Fruit fly (Drosophila melanogaster) whole organism, embryonic: ENCODE measurements around the gene Gr64b.
A peak's percentile ranks its signal among the peaks of the same experiment; 100 is the strongest.

Experiments used
- Antp ChIP-seq: fragments of 200-800 bp; sonication (Bioruptor generic); optimal IDR thresholded peaks from 3 replicates; lab custom pipeline; 2016; ENCODE audit warnings: missing biosample characterization, missing genetic modification characterization
- Bgb ChIP-seq: fragments of 200-800 bp; sonication (Bioruptor generic); IDR thresholded peaks from 2 replicates; pipeline ENCODE4 v1.3.6; 2022; ENCODE audit warnings: missing biosample characterization, missing genetic modification characterization; ENCODE audit not compliant: partially characterized antibody
- CG10366 ChIP-seq: fragments of 200-800 bp; sonication (Bioruptor generic); IDR thresholded peaks from 2 replicates; pipeline ENCODE4 v1.3.6; 2022; ENCODE audit warnings: missing biosample characterization, missing genetic modification characterization
- CG13775 ChIP-seq: fragments of 200-800 bp; sonication (Bioruptor generic); optimal IDR thresholded peaks from 3 replicates; lab custom pipeline; 2017; ENCODE audit warnings: missing biosample characterization, mild to moderate bottlenecking, missing genetic modification characterization
- CG15601 ChIP-seq: fragments of 200-800 bp; sonication (Bioruptor generic); optimal IDR thresholded peaks from 3 replicates; lab custom pipeline; 2019; ENCODE audit warnings: missing biosample characterization, mild to moderate bottlenecking, missing genetic modification characterization, moderate library complexity
- CG17186 ChIP-seq: fragments of 200-800 bp; sonication (Bioruptor generic); optimal IDR thresholded peaks from 3 replicates; lab custom pipeline; 2017; ENCODE audit warnings: missing biosample characterization, missing genetic modification reagents, missing genetic modification characterization
- CG30403 ChIP-seq: fragments of 200-800 bp; sonication (Bioruptor generic); optimal IDR thresholded peaks from 3 replicates; lab custom pipeline; 2016; ENCODE audit warnings: missing biosample characterization, missing genetic modification characterization
- CG32767 ChIP-seq: fragments of 200-800 bp; sonication (Bioruptor generic); IDR thresholded peaks from 2 replicates; pipeline ENCODE4 v1.3.6; 2022; ENCODE audit warnings: missing biosample characterization, missing genetic modification characterization
- CG3407 ChIP-seq: fragments of 200-800 bp; sonication (Bioruptor generic); optimal IDR thresholded peaks from 2 replicates; lab custom pipeline; 2018; ENCODE audit warnings: missing biosample characterization, mild to moderate bottlenecking, missing genetic modification characterization
- CG4707 ChIP-seq: fragments of 200-800 bp; sonication (Bioruptor generic); optimal IDR thresholded peaks from 2 replicates; lab custom pipeline; 2018; ENCODE audit warnings: missing biosample characterization, mild to moderate bottlenecking, missing genetic modification characterization, moderate library complexity
- CG6654 ChIP-seq: fragments of 200-800 bp; sonication (Bioruptor generic); optimal IDR thresholded peaks from 2 replicates; lab custom pipeline; 2017; ENCODE audit warnings: missing biosample characterization, mild to moderate bottlenecking, missing genetic modification characterization
- CG6854 ChIP-seq: fragments of 200-800 bp; sonication (Bioruptor generic); optimal IDR thresholded peaks from 3 replicates; lab custom pipeline; 2017; ENCODE audit warnings: missing biosample characterization, mild to moderate bottlenecking, missing genetic modification characterization
- CG8281 ChIP-seq: fragments of 200-800 bp; sonication (Bioruptor generic); optimal IDR thresholded peaks from 2 replicates; lab custom pipeline; 2018; ENCODE audit warnings: missing biosample characterization, mild to moderate bottlenecking, missing genetic modification characterization, moderate library complexity
- CG8765 ChIP-seq: fragments of 200-800 bp; sonication (Bioruptor generic); IDR thresholded peaks from 2 replicates; pipeline ENCODE4 v1.3.6; 2022; ENCODE audit warnings: missing biosample characterization, missing genetic modification characterization
- CG8944 ChIP-seq: fragments of 200-800 bp; sonication (Bioruptor generic); optimal IDR thresholded peaks from 3 replicates; lab custom pipeline; 2016; ENCODE audit warnings: missing biosample characterization, missing genetic modification characterization
- CG9437 ChIP-seq: fragments of 200-800 bp; sonication (Bioruptor generic); optimal IDR thresholded peaks from 2 replicates; lab custom pipeline; 2018; ENCODE audit warnings: missing biosample characterization, mild to moderate bottlenecking, missing genetic modification characterization
- CG9932 ChIP-seq: fragments of 200-800 bp; sonication (Bioruptor generic); IDR thresholded peaks from 2 replicates; pipeline ENCODE4 v1.3.6; 2022; ENCODE audit warnings: missing biosample characterization, missing genetic modification characterization
- CTCF ChIP-seq: fragments of 200-800 bp; sonication (Bioruptor generic); optimal IDR thresholded peaks from 2 replicates; lab custom pipeline; 2017; ENCODE audit warnings: missing biosample characterization, mild to moderate bottlenecking, missing genetic modification characterization, moderate library complexity
- Camta ChIP-seq: fragments of 200-800 bp; sonication (Bioruptor generic); optimal IDR thresholded peaks from 2 replicates; lab custom pipeline; 2016; ENCODE audit warnings: missing biosample characterization, missing genetic modification characterization
- CrebB ChIP-seq: fragments of 200-800 bp; sonication (Bioruptor generic); optimal IDR thresholded peaks from 3 replicates; lab custom pipeline; 2018; ENCODE audit warnings: missing biosample characterization, mild to moderate bottlenecking, missing genetic modification characterization
- Elba2 ChIP-seq: fragments of 200-800 bp; sonication (Bioruptor generic); optimal IDR thresholded peaks from 3 replicates; lab custom pipeline; 2016; ENCODE audit warnings: missing biosample characterization, missing genetic modification characterization
- Fer2 ChIP-seq: fragments of 200-800 bp; sonication (Bioruptor generic); optimal IDR thresholded peaks from 2 replicates; lab custom pipeline; 2018; ENCODE audit warnings: missing biosample characterization, mild to moderate bottlenecking, missing genetic modification characterization, moderate library complexity
- H2.0 ChIP-seq: fragments of 200-800 bp; sonication (Bioruptor generic); IDR thresholded peaks from 2 replicates; pipeline ENCODE4 v1.3.6; 2022; ENCODE audit warnings: missing biosample characterization, missing genetic modification characterization
- MTF-1 ChIP-seq: fragments of 200-800 bp; sonication (Bioruptor generic); optimal IDR thresholded peaks from 2 replicates; lab custom pipeline; 2018; ENCODE audit warnings: missing biosample characterization, mild to moderate bottlenecking, missing genetic modification characterization, borderline replicate concordance
- Mes4 ChIP-seq: fragments of 200-800 bp; sonication (Bioruptor generic); optimal IDR thresholded peaks from 2 replicates; lab custom pipeline; 2016; ENCODE audit warnings: missing biosample characterization, missing genetic modification characterization
- Nf-YB ChIP-seq: fragments of 200-800 bp; sonication (Bioruptor generic); optimal IDR thresholded peaks from 3 replicates; lab custom pipeline; 2019; ENCODE audit warnings: missing biosample characterization, mild to moderate bottlenecking, missing genetic modification characterization, moderate library complexity
- Nf-YC ChIP-seq: fragments of 200-800 bp; optimal IDR thresholded peaks from 3 replicates; lab custom pipeline; 2019; ENCODE audit warnings: missing biosample characterization, mild to moderate bottlenecking, missing genetic modification characterization, moderate library complexity
- Scr ChIP-seq: fragments of 200-800 bp; sonication (Bioruptor generic); IDR thresholded peaks from 2 replicates; pipeline ENCODE4 v1.3.6; 2022; ENCODE audit warnings: missing biosample characterization, missing genetic modification characterization; ENCODE audit not compliant: partially characterized antibody
- Trl ChIP-seq, 3 experiments: fragments of >200 bp in 2 of 3; fragments of 200-800 bp in 1 of 3; sonication (Bioruptor generic) in 1 of 3; optimal IDR thresholded peaks; 2 replicates in 1 of 3; 3 replicates in 2 of 3; lab custom pipeline; 2016 to 2017; ENCODE audit warnings: missing biosample characterization in 1 of 3, missing genetic modification characterization in 1 of 3
- Xbp1 ChIP-seq: fragments of 200-800 bp; sonication (Bioruptor generic); optimal IDR thresholded peaks from 3 replicates; lab custom pipeline; 2016; ENCODE audit warnings: missing biosample characterization, mild to moderate bottlenecking, missing genetic modification characterization
- Xrp1 ChIP-seq: fragments of 200-800 bp; sonication (Bioruptor generic); IDR thresholded peaks from 2 replicates; pipeline ENCODE4 v1.3.6; 2022; ENCODE audit warnings: missing biosample characterization, missing genetic modification characterization
- ab ChIP-seq: fragments of 200-800 bp; sonication (Bioruptor generic); optimal IDR thresholded peaks from 2 replicates; lab custom pipeline; 2016; ENCODE audit warnings: missing biosample characterization, missing genetic modification characterization
- aop ChIP-seq: fragments of 200-800 bp; sonication (Bioruptor generic); IDR thresholded peaks from 2 replicates; pipeline ENCODE4 v1.3.6; 2022; ENCODE audit warnings: missing biosample characterization, missing genetic modification characterization
- bcd ChIP-seq: fragments of 200-800 bp; sonication (Bioruptor generic); optimal IDR thresholded peaks from 2 replicates; lab custom pipeline; 2017; ENCODE audit warnings: missing biosample characterization, mild to moderate bottlenecking, missing genetic modification characterization
- bigmax ChIP-seq: fragments of 200-800 bp; sonication (Bioruptor generic); optimal IDR thresholded peaks from 2 replicates; lab custom pipeline; 2018; ENCODE audit warnings: missing biosample characterization, mild to moderate bottlenecking, missing genetic modification characterization
- crp ChIP-seq, 2 experiments: fragments of 200-800 bp; sonication (Bioruptor generic); optimal IDR thresholded peaks; 2 replicates in 1 of 2; 3 replicates in 1 of 2; lab custom pipeline; 2017; ENCODE audit warnings: missing biosample characterization in 2 of 2, missing genetic modification characterization in 2 of 2, mild to moderate bottlenecking in 1 of 2, moderate library complexity in 1 of 2
- dmrt11E ChIP-seq: fragments of 200-800 bp; sonication (Bioruptor generic); optimal IDR thresholded peaks from 3 replicates; lab custom pipeline; 2018; ENCODE audit warnings: missing biosample characterization, mild to moderate bottlenecking, missing genetic modification characterization, moderate library complexity
- fd96Cb ChIP-seq: fragments of 200-800 bp; sonication (Bioruptor generic); optimal IDR thresholded peaks from 2 replicates; lab custom pipeline; 2018; ENCODE audit warnings: missing biosample characterization, mild to moderate bottlenecking, missing genetic modification characterization, moderate library complexity
- gcm2 ChIP-seq: fragments of 200-800 bp; sonication (Bioruptor generic); optimal IDR thresholded peaks from 2 replicates; lab custom pipeline; 2016; ENCODE audit warnings: missing biosample characterization, missing genetic modification characterization
- kah ChIP-seq: fragments of 200-800 bp; sonication (Bioruptor generic); optimal IDR thresholded peaks from 2 replicates; lab custom pipeline; 2018; ENCODE audit warnings: missing biosample characterization, mild to moderate bottlenecking, missing genetic modification characterization
- org-1 ChIP-seq: fragments of 200-800 bp; sonication (Bioruptor generic); optimal IDR thresholded peaks from 2 replicates; lab custom pipeline; 2017; ENCODE audit warnings: missing biosample characterization, missing genetic modification characterization
- pnt ChIP-seq: fragments of 200-800 bp; sonication (Bioruptor generic); optimal IDR thresholded peaks from 3 replicates; lab custom pipeline; 2016; ENCODE audit warnings: missing biosample characterization, missing genetic modification characterization
- pum ChIP-seq: fragments of 200-800 bp; sonication (Bioruptor generic); optimal IDR thresholded peaks from 2 replicates; lab custom pipeline; 2016; ENCODE audit warnings: missing biosample characterization, missing genetic modification characterization
- rib ChIP-seq: fragments of 200-800 bp; sonication (Bioruptor generic); IDR thresholded peaks from 2 replicates; pipeline ENCODE4 v1.3.6; 2022; ENCODE audit warnings: missing biosample characterization, missing genetic modification characterization
- ssp ChIP-seq: fragments of 200-800 bp; sonication (Bioruptor generic); IDR thresholded peaks from 2 replicates; pipeline ENCODE4 v1.3.6; 2022; ENCODE audit warnings: missing biosample characterization, missing genetic modification characterization
- tx ChIP-seq: fragments of 200-800 bp; sonication (Bioruptor generic); optimal IDR thresholded peaks from 2 replicates; lab custom pipeline; 2016; ENCODE audit warnings: missing biosample characterization, missing genetic modification characterization

The Gr64b gene

dm6 chr3L:4070221-4070995, 42.0 kb downstream of the Gr64b start (continued):
- TF ChIP-seq Xrp1 (GFP tag; lab: Robert Waterston, UW), result peak; percentile 90
- TF ChIP-seq ab (GFP tag; lab: Kevin White, UChicago), result peak; percentile 78
- peak; percentile 69 for TF ChIP-seq CG6654 (GFP tag; lab: Kevin White, UChicago)
- TF ChIP-seq Trl (optimal IDR thresholded peaks at IDR 0.05; lab: Kevin White, UChicago), result peak in 1 of 2 experiments; percentile 9
- peak; percentile 71 for TF ChIP-seq Trl (GFP tag; optimal IDR thresholded peaks at IDR 0.05; lab: Kevin White, UChicago)
- peak; percentile 89 for TF ChIP-seq bcd (GFP tag; lab: Kevin White, UChicago)
- peak; percentile 92 for TF ChIP-seq Xbp1 (GFP tag; lab: Kevin White, UChicago)
- TF ChIP-seq CG9437 (GFP tag; lab: Kevin White, UChicago), result peak; percentile 72
- TF ChIP-seq Nf-YB, result peak; percentile 59
- peak; percentile 66 for TF ChIP-seq Camta (GFP tag; lab: Kevin White, UChicago)
- TF ChIP-seq fd96Cb, result peak; percentile 82
- peak; percentile 63 for TF ChIP-seq kah
- TF ChIP-seq org-1, result peak; percentile 63
- peak; percentile 64 for TF ChIP-seq Fer2 (tag; lab: Kevin White, UChicago)
- TF ChIP-seq CG6854, result peak; percentile 60
- TF ChIP-seq CG9932 (GFP tag; lab: Robert Waterston, UW), result peak; percentile 93
- TF ChIP-seq CG15601 (tag; lab: Kevin White, UChicago), result peak; percentile 64
- peak; percentile 79 for TF ChIP-seq Mes4
- TF ChIP-seq Elba2 (GFP tag; lab: Kevin White, UChicago), result no peak
- TF ChIP-seq Nf-YC (tag; lab: Kevin White, UChicago), result no peak
- TF ChIP-seq pnt (GFP tag; lab: Kevin White, UChicago), result peak; percentile 84
- TF ChIP-seq rib (GFP tag; lab: Robert Waterston, UW), result peak; percentile 81
- TF ChIP-seq dmrt11E (tag; lab: Kevin White, UChicago), result peak; percentile 39
- TF ChIP-seq bigmax (GFP tag; lab: Kevin White, UChicago), result no peak
- TF ChIP-seq MTF-1 (GFP tag; lab: Kevin White, UChicago), result peak; percentile 73
- TF ChIP-seq CG4707 (GFP tag; lab: Kevin White, UChicago), result peak; percentile 72
- TF ChIP-seq CG3407 (GFP tag; lab: Kevin White, UChicago), result peak; percentile 62
- peak; percentile 94 for TF ChIP-seq H2.0 (GFP tag; lab: Robert Waterston, UW)
- TF ChIP-seq CTCF (GFP tag; lab: Kevin White, UChicago), result no peak
- peak; percentile 65 for TF ChIP-seq CG8765 (GFP tag; lab: Robert Waterston, UW)
- TF ChIP-seq CrebB (tag; lab: Kevin White, UChicago), result peak; percentile 79
- TF ChIP-seq CG30403 (GFP tag; lab: Kevin White, UChicago), result peak; percentile 89
- TF ChIP-seq tx (GFP tag; lab: Kevin White, UChicago), result peak; percentile 85
- peak; percentile 62 for TF ChIP-seq CG8281 (tag; lab: Kevin White, UChicago)
- peak; percentile 90 for TF ChIP-seq CG32767 (GFP tag; lab: Robert Waterston, UW)
- peak; percentile 81 for TF ChIP-seq ssp (GFP tag; lab: Robert Waterston, UW)
- TF ChIP-seq gcm2 (GFP tag; lab: Kevin White, UChicago), result peak; percentile 74
- no peak for TF ChIP-seq Bgb
- TF ChIP-seq Antp (GFP tag; lab: Kevin White, UChicago), result peak; percentile 88
- TF ChIP-seq CG17186 (GFP tag; lab: Kevin White, UChicago), result no peak
- TF ChIP-seq pum, result peak; percentile 78
- peak; percentile 70; the same call in 1 of the 2 replicates for TF ChIP-seq aop (GFP tag; lab: Robert Waterston, UW)
- TF ChIP-seq crp (GFP tag; optimal IDR thresholded peaks at IDR 0.05; lab: Kevin White, UChicago), result peak in 1 of 2 experiments; percentile 24
- peak; percentile 96 for TF ChIP-seq CG10366 (GFP tag; lab: Robert Waterston, UW)
- peak; percentile 70 for TF ChIP-seq CG13775 (GFP tag; lab: Kevin White, UChicago)
- TF ChIP-seq CG8944 (GFP tag; lab: Kevin White, UChicago), result peak; percentile 86
- TF ChIP-seq Scr (GFP tag; lab: Robert Waterston, UW), result no peak
